Fruit fly (Drosophila melanogaster): ENCODE data around the gene CG17261.

The CG17261 gene

dm6 chr2L:3011484-3011883 is 30.9 kb upstream of the CG17261 start (continued):
- TF ChIP-seq dmrt93B (GFP tag; optimal IDR thresholded peaks at IDR 0.05) (peak; percentile 38), Hr78 (GFP tag; optimal IDR thresholded peaks at IDR 0.05) (no peak), Jra (GFP tag; optimal IDR thresholded peaks at IDR 0.05) (no peak), dsf (GFP tag; optimal IDR thresholded peaks at IDR 0.05; ENCODE audit: borderline replicate concordance) (no peak), psq (GFP tag; optimal IDR thresholded peaks at IDR 0.05) (peak; percentile 68), Myc (optimal IDR thresholded peaks at IDR 0.05) (no peak), pan (optimal IDR thresholded peaks at IDR 0.05) (no peak), lola (GFP tag; optimal IDR thresholded peaks at IDR 0.05) (no peak), brk (GFP tag; optimal IDR thresholded peaks at IDR 0.05) (no peak), OdsH (GFP tag; optimal IDR thresholded peaks at IDR 0.05) (peak; percentile 69)

dm6 chr2L:3012780-3013179 is 29.6 kb upstream of the CG17261 start:
- no peak for TF ChIP-seq CrebA (GFP tag; optimal IDR thresholded peaks at IDR 0.05; ENCODE audit: borderline replicate concordance)
- TF ChIP-seq OdsH (GFP tag; optimal IDR thresholded peaks at IDR 0.05): peak; percentile 22
- no peak for TF ChIP-seq Myc (optimal IDR thresholded peaks at IDR 0.05)
- TF ChIP-seq tai (GFP tag; optimal IDR thresholded peaks at IDR 0.05): no peak
- peak; percentile 49 for TF ChIP-seq h (GFP tag; optimal IDR thresholded peaks at IDR 0.05)
- no peak for TF ChIP-seq Abd-B (GFP tag; optimal IDR thresholded peaks at IDR 0.05)
- no peak for TF ChIP-seq GATAd (GFP tag; optimal IDR thresholded peaks at IDR 0.05)
- TF ChIP-seq foxo (GFP tag; optimal IDR thresholded peaks at IDR 0.05): peak in 1 of 2 experiments; percentile 40
- peak; percentile 30 for TF ChIP-seq sv (GFP tag; optimal IDR thresholded peaks at IDR 0.05)
- peak; percentile 21 for TF ChIP-seq ey (GFP tag; optimal IDR thresholded peaks at IDR 0.05)
- no peak for TF ChIP-seq Jra (GFP tag; optimal IDR thresholded peaks at IDR 0.05)
- no peak for TF ChIP-seq usp (GFP tag; optimal IDR thresholded peaks at IDR 0.05)
- TF ChIP-seq rgr (GFP tag; optimal IDR thresholded peaks at IDR 0.05): peak; percentile 41
- no peak for TF ChIP-seq brk (GFP tag; optimal IDR thresholded peaks at IDR 0.05)
- peak; percentile 16 for TF ChIP-seq HLH106 (tag; optimal IDR thresholded peaks at IDR 0.05)
- TF ChIP-seq CG9705 (GFP tag; optimal IDR thresholded peaks at IDR 0.05): no peak
- TF ChIP-seq br (GFP tag; optimal IDR thresholded peaks at IDR 0.05): peak; percentile 20

dm6 chr2L:3018212-3018611 is 24.1 kb upstream of the CG17261 start, which contains the start of the genes CG17224 and CG17264:
Gene CG17224 (minus strand): TSS chr2L:3018308.
Gene CG17264 (plus strand): TSS chr2L:3018508.
- TF ChIP-seq Dif (GFP tag; optimal IDR thresholded peaks at IDR 0.05; ENCODE audit: partially characterized antibody): peak; percentile 19
- TF ChIP-seq Rel (GFP tag; optimal IDR thresholded peaks at IDR 0.05): no peak
- TF ChIP-seq Rel (tag; optimal IDR thresholded peaks at IDR 0.05): peak; percentile 99
- no peak for TF ChIP-seq foxo (GFP tag; optimal IDR thresholded peaks at IDR 0.05)

- TF ChIP-seq Hr83 (GFP tag; optimal IDR thresholded peaks at IDR 0.05; ENCODE audit: poor library complexity, severe bottlenecking) (no peak), CG32264 (GFP tag; optimal IDR thresholded peaks at IDR 0.05) (no peak), psq (GFP tag; optimal IDR thresholded peaks at IDR 0.05) (no peak), Rel (GFP tag; optimal IDR thresholded peaks at IDR 0.05) (no peak), Rel (tag; optimal IDR thresholded peaks at IDR 0.05) (peak; percentile 52), lola (GFP tag; optimal IDR thresholded peaks at IDR 0.05) (no peak), ey (GFP tag; optimal IDR thresholded peaks at IDR 0.05) (no peak), Sp1 (GFP tag; optimal IDR thresholded peaks at IDR 0.05) (no peak), Myc (optimal IDR thresholded peaks at IDR 0.05) (peak; percentile 22)
Measured at dm6 chr2L:3022986-3023385, 19.4 kb upstream of the CG17261 start, which contains the start of the genes alpha4GT1 and Prp40. Gene alpha4GT1 (minus strand): TSS chr2L:3023141. Gene Prp40 (plus strand): TSS chr2L:3023226.

- no peak for TF ChIP-seq foxo (GFP tag; optimal IDR thresholded peaks at IDR 0.05)
- no peak for TF ChIP-seq N (GFP tag; optimal IDR thresholded peaks at IDR 0.05)
- TF ChIP-seq Rel (GFP tag; optimal IDR thresholded peaks at IDR 0.05): no peak
- TF ChIP-seq Rel (tag; optimal IDR thresholded peaks at IDR 0.05): peak; percentile 21
- TF ChIP-seq dl (GFP tag; optimal IDR thresholded peaks at IDR 0.05; ENCODE audit: insufficient read depth in 1 of 2, partially characterized antibody in 2 of 2): no peak
- peak; percentile 35 for TF ChIP-seq Myc (optimal IDR thresholded peaks at IDR 0.05)
- TF ChIP-seq Hr83 (GFP tag; optimal IDR thresholded peaks at IDR 0.05; ENCODE audit: poor library complexity, severe bottlenecking): peak; percentile 49
Measured at dm6 chr2L:3029012-3029411, 13.3 kb upstream of the CG17261 start, which contains the start of the genes Sf3b2 and CG17219. Gene Sf3b2 (minus strand): TSS chr2L:3029168. Gene CG17219 (plus strand): TSS chr2L:3029253.
